Worm (Caenorhabditis elegans) whole organism, mixed stage, embryonic: Measurements from ENCODE around the gene sna-3.

Experiments
- M03D4.4 ChIP-seq: sonication (generic microtip); optimal IDR thresholded peaks from 2 replicates; lab custom pipeline; 2017; ENCODE audit warnings: mild to moderate bottlenecking, missing genetic modification characterization, missing compliant biosample characterization
- bed-3 ChIP-seq: fragments of 200-800 bp; sonication (Bioruptor generic); optimal IDR thresholded peaks from 3 replicates; lab custom pipeline; 2018; ENCODE audit warnings: mild to moderate bottlenecking, missing genetic modification characterization, moderate library complexity, missing compliant biosample characterization
- blmp-1 ChIP-seq: fragments of 150-350 bp; optimal IDR thresholded peaks from 2 replicates; lab custom pipeline; 2014; ENCODE audit warnings: missing biosample characterization, missing genetic modification characterization
- ceh-39 ChIP-seq: fragments of 150-350 bp; optimal IDR thresholded peaks from 2 replicates; lab custom pipeline; 2014; ENCODE audit warnings: missing biosample characterization, missing genetic modification characterization
- ceh-43 ChIP-seq: fragments of 200-800 bp; sonication (Bioruptor generic); optimal IDR thresholded peaks from 2 replicates; lab custom pipeline; 2018; ENCODE audit warnings: mild to moderate bottlenecking, missing genetic modification characterization, moderate library complexity, missing compliant biosample characterization
- ceh-83 ChIP-seq: fragments of 200-800 bp; sonication (Bioruptor generic); optimal IDR thresholded peaks from 2 replicates; lab custom pipeline; 2018; ENCODE audit warnings: mild to moderate bottlenecking, missing genetic modification characterization, missing compliant biosample characterization
- ces-1 ChIP-seq: fragments of 150-350 bp; optimal IDR thresholded peaks from 2 replicates; lab custom pipeline; 2014; ENCODE audit warnings: missing biosample characterization, missing genetic modification reagents, missing genetic modification characterization
- cnd-1 ChIP-seq: fragments of 200-800 bp; sonication (Bioruptor generic); optimal IDR thresholded peaks from 2 replicates; lab custom pipeline; 2018; ENCODE audit warnings: mild to moderate bottlenecking, missing genetic modification characterization, missing compliant biosample characterization
- drap-1 ChIP-seq: fragments of 200-800 bp; sonication (Bioruptor generic); optimal IDR thresholded peaks from 3 replicates; lab custom pipeline; 2018; ENCODE audit warnings: mild to moderate bottlenecking, missing genetic modification characterization, missing compliant biosample characterization
- elt-1 ChIP-seq: sonication (generic microtip); optimal IDR thresholded peaks from 2 replicates; lab custom pipeline; 2017; ENCODE audit warnings: missing genetic modification characterization, mild to moderate bottlenecking, missing compliant biosample characterization, antibody characterized with exemption, moderate library complexity, borderline replicate concordance; ENCODE audit not compliant: insufficient read depth
- elt-3 ChIP-seq: fragments of 150-350 bp; optimal IDR thresholded peaks from 2 replicates; lab custom pipeline; 2014; ENCODE audit warnings: missing biosample characterization, missing genetic modification characterization
- flh-1 ChIP-seq: fragments of 200-800 bp; sonication (Bioruptor generic); optimal IDR thresholded peaks from 2 replicates; lab custom pipeline; 2018; ENCODE audit warnings: mild to moderate bottlenecking, missing genetic modification characterization, moderate library complexity, missing compliant biosample characterization
- ham-2 ChIP-seq: fragments of 200-800 bp; sonication (Bioruptor generic); optimal IDR thresholded peaks from 2 replicates; lab custom pipeline; 2018; ENCODE audit warnings: mild to moderate bottlenecking, missing genetic modification characterization, missing compliant biosample characterization
- hlh-1 ChIP-seq: fragments of 150-350 bp; optimal IDR thresholded peaks from 2 replicates; lab custom pipeline; 2014; ENCODE audit warnings: missing biosample characterization, missing genetic modification reagents, missing genetic modification characterization
- lin-13 ChIP-seq: fragments of 150-350 bp; optimal IDR thresholded peaks from 2 replicates; lab custom pipeline; 2014; ENCODE audit warnings: missing biosample characterization, missing genetic modification characterization
- lin-32 ChIP-seq: fragments of 200-800 bp; sonication (Bioruptor generic); optimal IDR thresholded peaks from 2 replicates; lab custom pipeline; 2018; ENCODE audit warnings: mild to moderate bottlenecking, missing genetic modification characterization, missing compliant biosample characterization
- lsy-2 ChIP-seq: fragments of 150-350 bp; optimal IDR thresholded peaks from 2 replicates; lab custom pipeline; 2014; ENCODE audit warnings: missing biosample characterization, missing genetic modification characterization
- mab-5 ChIP-seq: fragments of 150-350 bp; optimal IDR thresholded peaks from 2 replicates; lab custom pipeline; 2014; ENCODE audit warnings: missing biosample characterization, missing genetic modification characterization
- mep-1 ChIP-seq: fragments of 150-350 bp; optimal IDR thresholded peaks from 2 replicates; lab custom pipeline; 2017; ENCODE audit warnings: missing biosample characterization, missing genetic modification reagents, missing genetic modification characterization, inconsistent platforms
- mls-2 ChIP-seq: sonication (generic microtip); optimal IDR thresholded peaks from 2 replicates; lab custom pipeline; 2016; ENCODE audit warnings: mild to moderate bottlenecking, missing genetic modification characterization, moderate library complexity, missing compliant biosample characterization
- nhr-12 ChIP-seq: fragments of 150-350 bp; optimal IDR thresholded peaks from 2 replicates; lab custom pipeline; 2014; ENCODE audit warnings: missing biosample characterization, missing genetic modification characterization
- nhr-2 ChIP-seq: fragments of 150-350 bp; optimal IDR thresholded peaks from 2 replicates; lab custom pipeline; 2014; ENCODE audit warnings: missing biosample characterization, missing genetic modification characterization
- nhr-237 ChIP-seq: fragments of 150-350 bp; optimal IDR thresholded peaks from 2 replicates; lab custom pipeline; 2014; ENCODE audit warnings: missing biosample characterization, missing genetic modification characterization
- nhr-28 ChIP-seq: fragments of 150-350 bp; optimal IDR thresholded peaks from 2 replicates; lab custom pipeline; 2014; ENCODE audit warnings: missing biosample characterization, missing genetic modification characterization
- nhr-76 ChIP-seq: sonication (generic microtip); optimal IDR thresholded peaks from 2 replicates; lab custom pipeline; 2017; ENCODE audit warnings: missing biosample characterization, missing genetic modification characterization
- pha-4 ChIP-seq: fragments of 150-350 bp; optimal IDR thresholded peaks from 2 replicates; lab custom pipeline; 2018; ENCODE audit warnings: missing biosample characterization, missing genetic modification reagents, missing genetic modification characterization
- sem-2 ChIP-seq: fragments of 200-800 bp; sonication (Bioruptor generic); optimal IDR thresholded peaks from 2 replicates; lab custom pipeline; 2018; ENCODE audit warnings: mild to moderate bottlenecking, missing genetic modification characterization, missing compliant biosample characterization
- snpc-4 ChIP-seq: fragments of 150-350 bp; optimal IDR thresholded peaks from 2 replicates; lab custom pipeline; 2014; ENCODE audit warnings: missing biosample characterization, missing genetic modification characterization
- sptf-1 ChIP-seq: sonication (generic microtip); optimal IDR thresholded peaks from 2 replicates; lab custom pipeline; 2017; ENCODE audit warnings: mild to moderate bottlenecking, missing genetic modification characterization, moderate library complexity, missing compliant biosample characterization
- tbx-8 ChIP-seq: fragments of 200-800 bp; sonication (Bioruptor generic); optimal IDR thresholded peaks from 2 replicates; lab custom pipeline; 2018; ENCODE audit warnings: mild to moderate bottlenecking, missing genetic modification characterization, moderate library complexity, missing compliant biosample characterization
- unc-120 ChIP-seq: sonication (generic microtip); optimal IDR thresholded peaks from 2 replicates; lab custom pipeline; 2017; ENCODE audit warnings: missing genetic modification characterization, missing compliant biosample characterization; ENCODE audit not compliant: poor library complexity, severe bottlenecking
- unc-39 ChIP-seq: fragments of 150-350 bp; optimal IDR thresholded peaks from 2 replicates; lab custom pipeline; 2014; ENCODE audit warnings: missing biosample characterization, missing genetic modification characterization
- unc-62 ChIP-seq: fragments of 150-350 bp; optimal IDR thresholded peaks from 2 replicates; lab custom pipeline; 2014; ENCODE audit warnings: missing biosample characterization, missing genetic modification reagents, missing genetic modification characterization
- zip-8 ChIP-seq: fragments of 150-350 bp; optimal IDR thresholded peaks from 2 replicates; lab custom pipeline; 2014; ENCODE audit warnings: missing biosample characterization, missing genetic modification characterization
- ztf-11 ChIP-seq: fragments of 150-350 bp; optimal IDR thresholded peaks from 2 replicates; lab custom pipeline; 2014; ENCODE audit warnings: missing biosample characterization, missing genetic modification characterization

sna-3 gene

ce11 chrIII:6176761-6177160 is 29.2 kb downstream of the sna-3 start, which contains the start of gene F42A10.6:
Gene F42A10.6 (minus strand): TSS chrIII:6176861.
- TF ChIP-seq mls-2 (tag; lab: Kevin White, UChicago), result no peak
- TF ChIP-seq mab-5 (tag; lab: Kevin White, UChicago), result no peak
- no peak for TF ChIP-seq elt-3
- TF ChIP-seq mep-1 (tag; lab: Kevin White, UChicago), result no peak
- no peak for TF ChIP-seq hlh-1 (tag; lab: Kevin White, UChicago)
- no peak for TF ChIP-seq flh-1 (GFP tag; lab: Kevin White, UChicago)
- TF ChIP-seq zip-8 (tag; lab: Kevin White, UChicago), result no peak
- no peak for TF ChIP-seq nhr-12 (tag; lab: Kevin White, UChicago)
- TF ChIP-seq ces-1, result no peak
- TF ChIP-seq unc-62 (GFP tag; lab: Kevin White, UChicago), result no peak
- no peak for TF ChIP-seq lin-13 (tag; lab: Kevin White, UChicago)
- no peak for TF ChIP-seq ztf-11 (tag; lab: Kevin White, UChicago)
- no peak for TF ChIP-seq unc-120 (tag; lab: Kevin White, UChicago)
- no peak for TF ChIP-seq sptf-1 (tag; lab: Kevin White, UChicago)
- TF ChIP-seq pha-4 (tag; lab: Kevin White, UChicago), result no peak
- no peak for TF ChIP-seq nhr-237 (tag; lab: Kevin White, UChicago)
- TF ChIP-seq lin-32 (GFP tag; lab: Kevin White, UChicago), result no peak

ce11 chrIII:6176172-6176571 is 29.8 kb downstream of the sna-3 start:
- no peak for TF ChIP-seq ceh-43 (GFP tag; lab: Kevin White, UChicago)
- no peak for TF ChIP-seq ceh-39 (tag; lab: Kevin White, UChicago)
- TF ChIP-seq M03D4.4, result no peak
- TF ChIP-seq sem-2, result no peak
- no peak for TF ChIP-seq drap-1
- TF ChIP-seq hlh-1 (tag; lab: Kevin White, UChicago), result no peak
- TF ChIP-seq ham-2 (GFP tag; lab: Kevin White, UChicago), result no peak
- TF ChIP-seq unc-120 (tag; lab: Kevin White, UChicago), result no peak
- TF ChIP-seq nhr-76 (tag; lab: Kevin White, UChicago), result no peak
- no peak for TF ChIP-seq flh-1 (GFP tag; lab: Kevin White, UChicago)
- no peak for TF ChIP-seq nhr-12 (tag; lab: Kevin White, UChicago)

ce11 chrIII:6173020-6173597 is 32.9 kb downstream of the sna-3 start, which contains the start of the genes abcf-3 and F42A10.5:
Gene abcf-3 (plus strand): TSS chrIII:6173403.
Gene F42A10.5 (minus strand): TSS chrIII:6173477.
- TF ChIP-seq nhr-237 (tag; lab: Kevin White, UChicago) (peak; percentile 16), ceh-83 (GFP tag; lab: Kevin White, UChicago) (peak; percentile 33), sem-2 (no peak), pha-4 (tag; lab: Kevin White, UChicago) (peak; percentile 38), tbx-8 (GFP tag; lab: Kevin White, UChicago) (no peak), mep-1 (tag; lab: Kevin White, UChicago) (peak; percentile 37), sptf-1 (tag; lab: Kevin White, UChicago) (peak; percentile 16), lsy-2 (tag; lab: Kevin White, UChicago) (peak; percentile 70), ceh-43 (GFP tag; lab: Kevin White, UChicago) (no peak), unc-62 (GFP tag; lab: Kevin White, UChicago) (no peak), ham-2 (GFP tag; lab: Kevin White, UChicago) (no peak), hlh-1 (tag; lab: Kevin White, UChicago) (no peak), lin-13 (tag; lab: Kevin White, UChicago) (peak; percentile 63)
- TF ChIP-seq, all 35 proteins: peak for 7

- TF ChIP-seq lin-32 (GFP tag; lab: Kevin White, UChicago) (no peak), mls-2 (tag; lab: Kevin White, UChicago) (no peak), tbx-8 (GFP tag; lab: Kevin White, UChicago) (no peak), ham-2 (GFP tag; lab: Kevin White, UChicago) (no peak), mep-1 (tag; lab: Kevin White, UChicago) (no peak), cnd-1 (tag; lab: Kevin White, UChicago) (no peak), ztf-11 (tag; lab: Kevin White, UChicago) (no peak), unc-39 (tag; lab: Kevin White, UChicago) (no peak), blmp-1 (tag; lab: Kevin White, UChicago) (no peak), mab-5 (tag; lab: Kevin White, UChicago) (no peak), ces-1 (no peak), flh-1 (GFP tag; lab: Kevin White, UChicago) (no peak), hlh-1 (tag; lab: Kevin White, UChicago) (peak; percentile 18), zip-8 (tag; lab: Kevin White, UChicago) (no peak), nhr-28 (tag; lab: Kevin White, UChicago) (no peak), M03D4.4 (no peak), elt-3 (no peak), snpc-4 (no peak), ceh-83 (GFP tag; lab: Kevin White, UChicago) (no peak), sem-2 (no peak), ceh-43 (GFP tag; lab: Kevin White, UChicago) (no peak), unc-120 (tag; lab: Kevin White, UChicago) (peak; percentile 62), nhr-76 (tag; lab: Kevin White, UChicago) (no peak), elt-1 (tag; lab: Kevin White, UChicago) (no peak), nhr-12 (tag; lab: Kevin White, UChicago) (no peak), nhr-2 (tag; lab: Kevin White, UChicago) (no peak), lsy-2 (tag; lab: Kevin White, UChicago) (peak; percentile 6), drap-1 (no peak), unc-62 (GFP tag; lab: Kevin White, UChicago) (peak; percentile 60), bed-3 (GFP tag; lab: Kevin White, UChicago) (no peak), sptf-1 (tag; lab: Kevin White, UChicago) (no peak), ceh-39 (tag; lab: Kevin White, UChicago) (no peak), lin-13 (tag; lab: Kevin White, UChicago) (no peak), pha-4 (tag; lab: Kevin White, UChicago) (no peak), nhr-237 (tag; lab: Kevin White, UChicago) (peak; percentile 13)
These were observed 36.0 kb downstream of the sna-3 start for ce11 chrIII:6170038-6170437.
